Fruit fly (Drosophila melanogaster) whole organism, prepupa: ENCODE data around the gene ND-49L.

Experiments
- Blimp-1 ChIP-seq: fragments of 200-800 bp; sonication (Bioruptor generic); optimal IDR thresholded peaks from 3 replicates; lab custom pipeline; 2017; ENCODE audit warnings: missing biosample characterization, missing genetic modification characterization, mild to moderate bottlenecking, moderate library complexity, missing genetic modification reagents
- CG6854 ChIP-seq: fragments of 200-800 bp; sonication (Bioruptor generic); optimal IDR thresholded peaks from 2 replicates; lab custom pipeline; 2017; ENCODE audit warnings: missing biosample characterization, mild to moderate bottlenecking, missing genetic modification characterization
- CG7368 ChIP-seq: fragments of 200-800 bp; sonication (Bioruptor generic); optimal IDR thresholded peaks from 3 replicates; lab custom pipeline; 2016; ENCODE audit warnings: missing biosample characterization, missing genetic modification characterization
- CG8119 ChIP-seq: fragments of 200-800 bp; sonication (Bioruptor generic); IDR thresholded peaks from 3 replicates; pipeline ENCODE4 v1.3.6; 2022; ENCODE audit warnings: missing biosample characterization, missing genetic modification characterization
- Hr38 ChIP-seq: sonication (Bioruptor generic); optimal IDR thresholded peaks from 2 replicates; lab custom pipeline; 2016; ENCODE audit warnings: missing biosample characterization, missing genetic modification characterization
- Met ChIP-seq: fragments of 200-800 bp; sonication (Bioruptor generic); optimal IDR thresholded peaks from 3 replicates; lab custom pipeline; 2016; ENCODE audit warnings: missing biosample characterization, missing genetic modification characterization
- OdsH ChIP-seq: fragments of 200-800 bp; sonication (Bioruptor generic); optimal IDR thresholded peaks from 3 replicates; lab custom pipeline; 2016; ENCODE audit warnings: missing biosample characterization, missing genetic modification characterization
- Sox102F ChIP-seq: fragments of 200-800 bp; sonication (Bioruptor generic); optimal IDR thresholded peaks from 2 replicates; lab custom pipeline; 2016; ENCODE audit warnings: missing biosample characterization, mild to moderate bottlenecking, missing genetic modification characterization
- fd85E ChIP-seq: fragments of 200-800 bp; sonication (Bioruptor generic); optimal IDR thresholded peaks from 3 replicates; lab custom pipeline; 2016; ENCODE audit warnings: missing biosample characterization, missing genetic modification characterization

DNA sequence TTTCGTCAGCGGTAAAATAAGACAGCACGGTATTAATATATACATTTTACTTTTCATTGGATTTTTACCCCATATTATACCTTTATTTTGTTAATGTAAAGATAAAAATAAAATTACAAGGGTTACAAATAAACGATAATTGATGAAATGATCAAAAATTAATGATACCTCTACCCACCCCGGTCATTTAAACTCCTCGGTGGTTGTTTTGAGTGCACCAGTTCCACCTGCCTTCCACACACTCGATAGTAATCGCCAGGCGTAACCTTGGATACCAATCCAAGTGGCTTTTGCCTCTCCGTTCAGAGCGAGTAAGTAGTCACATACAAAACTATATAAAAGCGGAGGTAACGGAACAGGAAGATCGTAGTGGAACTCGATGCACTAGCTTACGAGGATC, 18.1 kb upstream of the ND-49L start, which contains the start of gene rha:
- no peak for TF ChIP-seq Sox102F
- TF ChIP-seq CG7368 (GFP tag; lab: Kevin White, UChicago) = no peak
- no peak for TF ChIP-seq CG6854 (GFP tag; lab: Kevin White, UChicago)
- TF ChIP-seq Blimp-1 (GFP tag; lab: Kevin White, UChicago) = no peak
- no peak for TF ChIP-seq fd85E
- TF ChIP-seq OdsH = no peak
- TF ChIP-seq CG8119 (GFP tag; lab: Robert Waterston, UW) = no peak
- TF ChIP-seq Hr38 = no peak
- no peak for TF ChIP-seq Met
